Fruit fly (Drosophila melanogaster): ENCODE data around the gene CG2493.
"Not testable (repeated sequence)": the region's sequence is repeated elsewhere in the genome, so short reads cannot be mapped to it uniquely, and the experiment has no call there.

Gene CG2493

DNA sequence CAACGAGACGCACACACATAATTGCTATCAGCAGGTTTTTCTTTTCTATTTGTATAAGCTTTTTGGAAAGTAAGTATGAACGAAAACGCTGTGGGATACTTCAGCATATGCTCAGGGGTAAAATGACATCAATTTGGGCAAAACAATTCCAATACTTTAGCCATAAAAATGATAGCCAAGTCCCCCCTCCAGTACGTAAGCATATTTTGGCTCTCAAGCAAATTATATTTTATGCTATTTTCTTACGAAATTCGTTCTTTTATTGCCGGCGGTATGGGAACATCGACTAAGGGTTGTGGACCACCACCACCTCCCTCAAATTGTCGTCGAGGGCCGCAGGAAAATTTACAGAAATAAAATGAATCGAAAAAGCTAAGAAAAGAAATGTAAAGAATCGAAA is 10.0 kb upstream of the CG2493 start, which contains the start of gene CG43233:
TSS of gene CG43233 (minus strand) at position 101 of the 400 bp plus-strand sequence.
- TF ChIP-seq EcR (GFP tag; optimal IDR thresholded peaks at IDR 0.05) (no peak), CG8478 (optimal IDR thresholded peaks at IDR 0.05) (no peak), usp (GFP tag; optimal IDR thresholded peaks at IDR 0.05) (no peak), psq (optimal IDR thresholded peaks at IDR 0.05) (no peak), Dll (optimal IDR thresholded peaks at IDR 0.05) (no peak), pan (optimal IDR thresholded peaks at IDR 0.05) (no peak)

DNA sequence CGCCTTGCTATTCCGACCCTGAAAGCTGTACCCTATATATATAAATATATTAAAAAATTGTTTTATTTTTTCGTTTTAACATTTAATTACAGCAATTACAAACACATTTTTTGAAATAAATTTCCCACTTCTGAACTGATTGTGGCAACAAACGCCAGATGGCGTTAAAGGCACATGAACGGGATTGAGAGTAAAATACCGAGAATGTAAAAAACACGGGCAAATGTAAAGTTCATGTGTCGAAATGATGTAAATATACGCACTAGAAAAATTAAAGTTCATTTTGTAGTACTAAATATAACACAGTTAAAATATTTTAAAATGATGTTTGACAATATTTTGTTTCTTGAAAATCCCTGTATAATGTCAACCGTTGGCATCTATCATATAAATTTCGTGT is 1.1 kb upstream of the CG2493 start:
- no peak for TF ChIP-seq pan (optimal IDR thresholded peaks at IDR 0.05)
- TF ChIP-seq usp (GFP tag; optimal IDR thresholded peaks at IDR 0.05) = no peak
- TF ChIP-seq EcR (GFP tag; optimal IDR thresholded peaks at IDR 0.05) = no peak
- TF ChIP-seq CG8478 (optimal IDR thresholded peaks at IDR 0.05) = no peak
- no peak for TF ChIP-seq Dll (optimal IDR thresholded peaks at IDR 0.05)
- TF ChIP-seq psq (optimal IDR thresholded peaks at IDR 0.05) = no peak

DNA sequence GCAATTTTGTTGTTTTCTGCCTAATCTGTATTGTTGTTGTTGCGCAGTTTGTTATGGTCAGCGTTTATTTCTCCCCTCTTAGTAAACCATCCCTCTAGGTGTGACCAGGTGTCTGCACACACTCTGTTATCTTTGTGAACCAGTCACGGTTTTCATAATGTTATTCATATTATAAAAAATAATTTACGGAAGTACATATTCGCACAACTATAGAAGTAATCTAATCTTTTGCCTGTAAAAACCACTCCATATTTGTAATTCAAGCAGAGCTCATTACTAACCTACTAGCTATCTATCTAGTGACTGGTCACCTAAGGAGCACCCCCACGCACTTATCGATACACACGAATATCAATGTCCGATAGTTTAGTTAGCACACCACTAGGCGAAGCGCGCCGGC is 4.3 kb downstream of the CG2493 start, which contains the start of the genes CG18858 and Cdc23:
TSS of gene CG18858 (minus strand) at position 101 of the 400 bp plus-strand sequence.
TSS of gene Cdc23 (plus strand) at position 368 of the 400 bp plus-strand sequence.
- TF ChIP-seq Dll (optimal IDR thresholded peaks at IDR 0.05); CG8478 (optimal IDR thresholded peaks at IDR 0.05); usp (GFP tag; optimal IDR thresholded peaks at IDR 0.05): not testable (repeated sequence)

DNA sequence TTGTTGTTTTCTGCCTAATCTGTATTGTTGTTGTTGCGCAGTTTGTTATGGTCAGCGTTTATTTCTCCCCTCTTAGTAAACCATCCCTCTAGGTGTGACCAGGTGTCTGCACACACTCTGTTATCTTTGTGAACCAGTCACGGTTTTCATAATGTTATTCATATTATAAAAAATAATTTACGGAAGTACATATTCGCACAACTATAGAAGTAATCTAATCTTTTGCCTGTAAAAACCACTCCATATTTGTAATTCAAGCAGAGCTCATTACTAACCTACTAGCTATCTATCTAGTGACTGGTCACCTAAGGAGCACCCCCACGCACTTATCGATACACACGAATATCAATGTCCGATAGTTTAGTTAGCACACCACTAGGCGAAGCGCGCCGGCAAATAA is 13.4 kb downstream of the CG2493 start, which contains the start of the genes CG31683 and CG31687:
TSS of gene CG31683 (minus strand) at position 101 of the 400 bp plus-strand sequence.
TSS of gene CG31687 (plus strand) at position 362 of the 400 bp plus-strand sequence.
- not testable (repeated sequence) for TF ChIP-seq pan, CG8478, Dll (optimal IDR thresholded peaks at IDR 0.05)

DNA sequence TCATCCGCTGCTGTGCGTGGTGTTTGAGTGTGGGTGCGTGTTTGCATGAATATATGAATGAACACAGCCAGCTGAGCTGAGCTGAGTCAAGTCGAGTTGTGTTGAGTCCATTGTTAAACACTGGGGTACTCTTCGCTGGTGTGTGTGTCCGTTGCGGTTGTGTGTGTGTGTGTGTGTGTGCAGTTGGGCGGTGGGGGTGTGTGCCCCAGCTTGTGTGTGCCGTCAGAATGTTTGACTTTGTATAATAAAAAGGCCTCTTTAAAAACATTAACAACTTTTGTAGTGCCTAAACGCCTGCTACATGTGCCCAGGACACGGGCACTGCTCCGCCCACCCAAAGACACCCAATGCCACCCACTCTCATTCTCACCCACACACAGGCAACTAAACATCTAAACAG is 24.8 kb downstream of the CG2493 start:
- TF ChIP-seq usp (GFP tag; optimal IDR thresholded peaks at IDR 0.05) (no peak), CG8478 (optimal IDR thresholded peaks at IDR 0.05) (no peak), pan (optimal IDR thresholded peaks at IDR 0.05) (no peak), Dll (optimal IDR thresholded peaks at IDR 0.05) (no peak), psq (optimal IDR thresholded peaks at IDR 0.05) (no peak)

DNA sequence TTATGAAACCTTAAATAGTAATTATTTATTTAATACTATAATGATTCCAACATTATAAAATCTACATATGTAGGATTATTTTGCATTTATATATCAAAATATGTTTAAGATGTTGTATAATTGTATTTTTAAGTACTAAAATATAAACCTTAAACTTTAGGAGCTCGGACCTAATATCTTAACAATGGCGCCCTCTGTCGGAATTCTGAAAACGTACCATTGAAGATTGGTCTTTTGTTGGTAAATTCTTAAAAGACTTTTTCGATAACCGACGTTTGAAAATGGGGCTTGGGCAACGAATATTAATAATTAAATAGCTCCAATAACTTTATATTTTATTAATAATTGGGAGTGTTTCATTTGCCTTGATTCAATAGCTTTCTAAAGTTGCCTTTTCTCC is 25.4 kb downstream of the CG2493 start:
- TF ChIP-seq pan (optimal IDR thresholded peaks at IDR 0.05) = no peak
- no peak for TF ChIP-seq EcR (GFP tag; optimal IDR thresholded peaks at IDR 0.05)
- TF ChIP-seq psq (optimal IDR thresholded peaks at IDR 0.05) = no peak
- TF ChIP-seq Dll (optimal IDR thresholded peaks at IDR 0.05) = no peak
- no peak for TF ChIP-seq CG8478 (optimal IDR thresholded peaks at IDR 0.05)

DNA sequence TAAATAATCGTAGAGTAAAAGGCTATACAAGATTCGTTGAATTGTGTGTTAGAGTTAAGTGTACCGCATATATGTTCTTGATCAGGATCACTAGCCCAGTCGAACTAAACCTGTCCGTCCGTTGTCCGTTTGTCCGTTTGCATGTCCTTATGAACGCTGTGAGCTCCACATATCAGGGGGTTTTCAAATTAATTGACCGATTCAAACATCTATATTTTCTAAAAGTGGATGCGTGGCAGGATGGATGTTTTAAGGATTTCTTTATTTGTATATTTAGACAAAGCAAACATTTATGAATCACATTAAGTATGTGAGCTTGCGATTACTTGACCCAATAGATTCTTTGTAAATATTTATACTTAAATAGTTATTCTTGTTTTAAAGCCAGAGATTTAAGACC is 28.0 kb downstream of the CG2493 start:
- no peak for TF ChIP-seq psq (optimal IDR thresholded peaks at IDR 0.05)
- no peak for TF ChIP-seq usp (GFP tag; optimal IDR thresholded peaks at IDR 0.05)
- TF ChIP-seq EcR (GFP tag; optimal IDR thresholded peaks at IDR 0.05) = no peak
- no peak for TF ChIP-seq CG8478 (optimal IDR thresholded peaks at IDR 0.05)
- no peak for TF ChIP-seq pan (optimal IDR thresholded peaks at IDR 0.05)
- no peak for TF ChIP-seq Dll (optimal IDR thresholded peaks at IDR 0.05)

DNA sequence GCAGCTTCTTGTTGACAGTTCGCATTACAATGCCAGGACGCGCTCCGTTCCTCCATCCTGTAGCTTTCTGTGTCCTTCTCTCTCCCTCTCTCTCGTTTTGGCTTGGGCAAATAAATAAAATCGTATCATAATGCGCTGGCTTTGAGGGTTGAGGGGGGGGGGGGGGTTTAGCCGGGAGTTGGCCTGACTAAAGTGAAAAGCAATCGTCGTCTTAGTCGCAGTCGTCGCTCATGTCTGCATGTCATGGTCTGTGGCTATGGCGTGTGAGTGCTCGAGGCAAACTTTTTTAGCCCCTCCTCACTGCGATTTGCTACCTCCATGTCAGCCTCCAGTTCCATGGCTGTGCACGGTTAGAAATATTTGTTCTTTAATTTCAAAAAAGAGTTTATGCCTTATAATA is 28.5 kb downstream of the CG2493 start:
- no peak for TF ChIP-seq pan (optimal IDR thresholded peaks at IDR 0.05)
- TF ChIP-seq EcR (GFP tag; optimal IDR thresholded peaks at IDR 0.05) = no peak
- no peak for TF ChIP-seq psq (optimal IDR thresholded peaks at IDR 0.05)
- no peak for TF ChIP-seq Dll (optimal IDR thresholded peaks at IDR 0.05)
- no peak for TF ChIP-seq CG8478 (optimal IDR thresholded peaks at IDR 0.05)
- TF ChIP-seq usp (GFP tag; optimal IDR thresholded peaks at IDR 0.05) = no peak

DNA sequence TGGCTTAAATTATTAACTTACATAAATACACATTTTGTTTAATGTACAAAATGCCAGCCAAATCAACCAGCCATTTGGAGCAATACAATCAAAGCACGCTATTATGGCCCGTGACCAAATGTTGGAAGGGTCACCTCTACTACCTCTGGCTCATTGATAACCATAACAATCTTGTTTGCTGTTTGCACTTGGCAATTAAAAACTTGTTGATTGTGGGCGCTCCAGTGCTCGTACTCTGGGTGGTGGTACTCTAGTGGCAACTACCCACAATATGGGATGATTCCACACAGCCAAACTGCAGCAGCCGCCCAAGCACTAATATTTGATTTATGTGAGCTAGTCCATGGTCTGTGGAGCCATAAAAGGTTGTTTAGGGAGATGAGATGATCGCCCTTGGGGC is 32.0 kb downstream of the CG2493 start:
- no peak for TF ChIP-seq pan (optimal IDR thresholded peaks at IDR 0.05)
- TF ChIP-seq usp (GFP tag; optimal IDR thresholded peaks at IDR 0.05) = no peak
- no peak for TF ChIP-seq CG8478 (optimal IDR thresholded peaks at IDR 0.05)
- no peak for TF ChIP-seq EcR (GFP tag; optimal IDR thresholded peaks at IDR 0.05)
- TF ChIP-seq psq (optimal IDR thresholded peaks at IDR 0.05) = no peak
- no peak for TF ChIP-seq Dll (optimal IDR thresholded peaks at IDR 0.05)

DNA sequence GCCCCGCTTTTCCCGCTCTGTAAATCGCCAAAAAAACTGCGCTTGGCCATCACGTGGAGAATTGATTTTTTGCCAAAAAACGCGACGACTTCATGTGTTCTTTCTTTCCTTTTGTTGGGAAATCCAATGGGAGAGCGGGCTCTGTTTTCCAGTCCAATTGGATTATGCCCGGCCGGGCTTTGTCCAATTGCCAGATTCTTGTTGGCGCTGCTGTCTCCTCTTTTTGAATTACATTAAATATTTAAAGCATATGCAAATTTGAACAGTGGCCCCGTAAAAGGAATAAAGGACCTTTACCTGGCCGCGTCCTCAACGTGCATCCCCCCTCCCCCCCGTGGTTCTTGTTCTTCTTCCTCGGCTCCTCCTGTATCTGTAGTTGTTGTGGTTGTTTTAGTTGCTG is 33.8 kb downstream of the CG2493 start:
- TF ChIP-seq CG8478 (optimal IDR thresholded peaks at IDR 0.05) (no peak), usp (GFP tag; optimal IDR thresholded peaks at IDR 0.05) (no peak), pan (optimal IDR thresholded peaks at IDR 0.05) (no peak), EcR (GFP tag; optimal IDR thresholded peaks at IDR 0.05) (no peak)

DNA sequence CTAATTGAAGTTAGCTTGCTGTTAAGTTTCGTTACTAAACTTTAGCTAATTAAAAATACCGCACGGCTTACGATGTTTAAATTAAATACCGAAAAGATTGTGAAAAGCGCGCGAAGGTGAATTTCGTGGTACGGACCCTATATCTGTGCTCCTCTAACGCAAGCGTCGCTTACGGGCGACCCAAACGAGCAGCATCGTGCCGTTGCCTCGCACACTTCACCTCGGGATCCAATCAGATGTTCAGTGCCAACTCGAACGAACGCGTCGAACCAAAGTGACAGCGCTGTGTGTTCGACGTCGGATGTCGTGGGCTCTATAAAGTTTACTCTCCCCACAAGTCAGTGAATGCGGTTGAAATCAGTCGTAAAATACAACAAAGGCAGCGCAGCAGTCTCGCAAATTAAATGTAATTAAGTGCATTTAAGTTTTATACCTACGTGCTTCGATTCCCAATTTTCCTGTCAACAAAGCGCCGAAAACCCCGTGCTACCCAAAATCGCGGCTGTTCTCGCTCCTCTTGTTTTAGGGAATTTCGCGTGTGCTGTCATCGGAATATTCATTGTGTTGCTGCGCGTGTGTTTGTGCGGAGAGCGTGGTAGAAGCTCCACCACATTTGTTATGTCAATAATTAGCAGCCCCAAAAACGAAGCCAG is 34.4 kb downstream of the CG2493 start:
- no peak for TF ChIP-seq Dll (optimal IDR thresholded peaks at IDR 0.05)
- peak; percentile 50 for TF ChIP-seq CG8478 (optimal IDR thresholded peaks at IDR 0.05)

DNA sequence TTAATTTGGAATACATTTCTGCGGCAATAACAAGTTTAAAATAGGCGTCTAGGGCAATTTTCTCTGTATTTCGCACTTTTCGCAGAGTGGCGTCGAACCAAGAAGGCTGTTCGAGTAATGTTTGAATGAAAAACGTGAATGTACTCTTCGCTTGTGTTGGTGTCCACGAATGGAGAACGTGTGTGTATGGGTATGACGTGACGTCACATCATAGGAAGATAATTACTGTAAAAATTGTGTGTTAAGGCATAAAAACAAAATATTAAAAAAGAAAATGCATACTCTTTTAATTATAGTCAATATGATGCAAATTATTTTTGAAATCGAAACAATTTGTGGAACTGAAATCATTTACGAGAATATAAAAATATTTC is 34.9 kb downstream of the CG2493 start:
- TF ChIP-seq pan (optimal IDR thresholded peaks at IDR 0.05) (no peak), usp (GFP tag; optimal IDR thresholded peaks at IDR 0.05) (no peak), EcR (GFP tag; optimal IDR thresholded peaks at IDR 0.05) (no peak), psq (optimal IDR thresholded peaks at IDR 0.05) (no peak), Dll (optimal IDR thresholded peaks at IDR 0.05) (no peak), CG8478 (optimal IDR thresholded peaks at IDR 0.05) (no peak)

DNA sequence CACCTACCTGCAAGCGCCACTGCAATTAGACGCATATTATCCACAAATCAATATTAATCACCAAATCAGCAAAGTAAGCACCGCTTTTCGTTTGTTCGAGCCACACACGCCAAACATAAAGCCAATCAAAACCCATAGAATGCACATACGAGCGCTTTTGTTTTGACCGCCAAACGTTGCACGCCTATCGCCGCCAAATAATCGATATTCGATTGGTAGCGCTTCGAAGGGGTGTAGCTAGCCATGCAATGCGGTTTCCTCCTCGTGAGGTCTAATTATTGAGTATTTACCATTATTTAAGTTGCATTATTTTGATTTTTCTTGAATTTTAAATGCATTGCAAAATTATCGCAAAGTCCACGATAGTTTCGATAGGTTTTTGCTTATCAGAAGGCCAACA is 35.8 kb downstream of the CG2493 start:
- TF ChIP-seq CG8478 (optimal IDR thresholded peaks at IDR 0.05) (no peak), psq (optimal IDR thresholded peaks at IDR 0.05) (no peak), EcR (GFP tag; optimal IDR thresholded peaks at IDR 0.05) (no peak)

Data from whole organism.